Fruit fly (Drosophila melanogaster): ENCODE results near the gene CheA84a.
A peak's percentile ranks its signal among the peaks of the same experiment; 100 is the strongest.

The CheA84a gene

DNA sequence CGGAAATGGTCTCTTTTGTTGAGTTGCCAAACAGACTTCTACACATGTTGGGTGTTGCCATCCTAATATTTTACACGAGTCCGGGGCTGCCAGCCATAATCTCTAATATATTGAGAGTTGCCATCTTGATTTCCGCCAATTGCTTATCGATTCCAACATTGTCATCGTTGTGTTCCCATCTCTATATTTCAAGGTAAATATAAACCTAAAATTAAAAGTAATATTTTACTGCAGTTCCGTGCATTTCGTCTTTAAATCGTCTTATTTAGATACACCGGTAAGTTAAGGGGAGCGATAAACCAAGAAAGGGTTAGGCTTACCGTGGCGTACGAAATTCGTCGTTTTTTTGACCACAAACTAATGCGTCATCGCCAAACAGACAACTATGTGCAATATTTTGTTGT is 28.7 kb upstream of the CheA84a start, which contains the start of gene PolI (continued):
- TF ChIP-seq ac (GFP tag; optimal IDR thresholded peaks at IDR 0.05) (no peak), CG17361 (GFP tag; IDR thresholded peaks at IDR 0.05) (no peak), emc (GFP tag; optimal IDR thresholded peaks at IDR 0.05) (no peak), Rfx (GFP tag; IDR thresholded peaks at IDR 0.05) (peak; percentile 63), pum (GFP tag; optimal IDR thresholded peaks at IDR 0.05) (peak; percentile 9), pzg (GFP tag; optimal IDR thresholded peaks at IDR 0.05) (peak; percentile 93), gro (GFP tag; optimal IDR thresholded peaks at IDR 0.05) (peak; percentile 81), CG10979 (tag; optimal IDR thresholded peaks at IDR 0.05) (peak; percentile 8), ken (GFP tag; IDR thresholded peaks at IDR 0.05) (no peak), knrl (GFP tag; IDR thresholded peaks at IDR 0.05; ENCODE audit: partially characterized antibody) (peak; percentile 53; the same call in 2 of the 3 replicates), Nf-YC (tag; optimal IDR thresholded peaks at IDR 0.05) (peak; percentile 37), CG15601 (tag; optimal IDR thresholded peaks at IDR 0.05) (peak; percentile 60), Nf-YA (GFP tag; IDR thresholded peaks at IDR 0.05) (no peak), Hey (tag; optimal IDR thresholded peaks at IDR 0.05) (no peak), bcd (GFP tag; optimal IDR thresholded peaks at IDR 0.05) (peak; percentile 31), Opbp (GFP tag; IDR thresholded peaks at IDR 0.05; ENCODE audit: partially characterized antibody) (peak; percentile 59; the same call in 2 of the 3 replicates), CG13287 (GFP tag; IDR thresholded peaks at IDR 0.05; ENCODE audit: partially characterized antibody) (peak; percentile 64), CG10431 (GFP tag; optimal IDR thresholded peaks at IDR 0.05) (no peak), gsb (GFP tag; IDR thresholded peaks at IDR 0.05) (no peak), toy (GFP tag; IDR thresholded peaks at IDR 0.05) (no peak), CG7786 (GFP tag; optimal IDR thresholded peaks at IDR 0.05) (no peak), Fer2 (tag; optimal IDR thresholded peaks at IDR 0.05) (no peak), oc (tag; optimal IDR thresholded peaks at IDR 0.05) (peak; percentile 7), Gug (GFP tag; IDR thresholded peaks at IDR 0.05) (no peak), B-H2 (GFP tag; optimal IDR thresholded peaks at IDR 0.05) (peak; percentile 70), hbn (GFP tag; IDR thresholded peaks at IDR 0.05; ENCODE audit: partially characterized antibody) (0 out of 2 replicates have a peak, but pooled peaks have one; percentile 30), Dbx (GFP tag; IDR thresholded peaks at IDR 0.05) (peak; percentile 39; the same call in 1 of the 3 replicates), zfh1 (GFP tag; IDR thresholded peaks at IDR 0.05) (no peak), CG3838 (GFP tag; optimal IDR thresholded peaks at IDR 0.05) (peak; percentile 6), zen (tag; optimal IDR thresholded peaks at IDR 0.05) (peak; percentile 36), Lhr (GFP tag; optimal IDR thresholded peaks at IDR 0.05) (peak; percentile 96), caup (GFP tag; optimal IDR thresholded peaks at IDR 0.05; ENCODE audit: severe bottlenecking) (peak; percentile 10), CG4707 (GFP tag; optimal IDR thresholded peaks at IDR 0.05) (no peak), sug (tag; optimal IDR thresholded peaks at IDR 0.05) (peak; percentile 62), CG4328 (GFP tag; optimal IDR thresholded peaks at IDR 0.05) (peak; percentile 6), sob (GFP tag; IDR thresholded peaks at IDR 0.05) (peak; percentile 34; the same call in 1 of the 2 replicates), Med (GFP tag) (peak; percentile 84), CG34376 (GFP tag; optimal IDR thresholded peaks at IDR 0.05) (peak; percentile 8), BtbVII (GFP tag; optimal IDR thresholded peaks at IDR 0.05) (no peak), CG7928 (GFP tag; optimal IDR thresholded peaks at IDR 0.05) (no peak), z (GFP tag; IDR thresholded peaks at IDR 0.05) (no peak), Atf3 (GFP tag; optimal IDR thresholded peaks at IDR 0.05) (no peak), CG10147 (GFP tag; optimal IDR thresholded peaks at IDR 0.05) (peak; percentile 30), CG13123 (GFP tag; optimal IDR thresholded peaks at IDR 0.05) (peak; percentile 3), CG2712 (tag; optimal IDR thresholded peaks at IDR 0.05) (peak; percentile 28), phol (tag; optimal IDR thresholded peaks at IDR 0.05) (peak; percentile 58), CG11247 (GFP tag; IDR thresholded peaks at IDR 0.05) (no peak), run (tag; optimal IDR thresholded peaks at IDR 0.05) (peak; percentile 19), mirr (GFP tag; optimal IDR thresholded peaks at IDR 0.05) (peak; percentile 22), bab2 (GFP tag; optimal IDR thresholded peaks at IDR 0.05) (no peak)
